Worm (Caenorhabditis elegans): ENCODE results near the gene R10H1.1.

The R10H1.1 gene

DNA sequence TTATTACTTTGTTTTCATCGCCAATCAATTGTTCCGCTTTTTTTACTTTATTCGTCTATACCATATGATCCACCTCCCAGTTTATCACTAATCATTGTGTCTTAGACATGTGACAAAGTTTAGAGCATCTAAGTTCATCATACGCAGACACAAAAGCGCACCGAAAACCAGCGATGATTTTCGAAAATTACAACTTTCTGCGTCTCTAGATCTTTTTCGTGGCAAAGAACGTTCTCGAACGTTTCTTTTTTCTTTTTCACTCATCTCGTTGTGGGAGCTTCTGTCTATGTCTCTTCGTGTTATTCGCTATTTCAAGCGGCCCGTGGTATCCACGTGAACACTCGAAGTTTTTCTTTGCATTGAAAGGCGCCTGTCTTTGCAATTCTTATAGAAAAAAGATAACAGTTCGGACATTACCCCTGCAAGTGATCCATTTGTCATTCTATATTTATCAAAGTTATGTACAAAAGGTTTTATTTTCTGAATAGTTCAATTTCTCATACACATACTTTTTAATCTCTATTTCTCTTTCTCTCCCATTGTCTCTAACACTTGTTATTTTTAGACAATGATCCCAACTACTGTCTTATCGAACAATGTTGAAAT is 34.9 kb downstream of the R10H1.1 start, which contains the start of gene ZK1290.5:
ZK1290.5 (plus strand) TSS at position 566 of the 606 bp plus-strand sequence.
- TF ChIP-seq unc-86 (tag; optimal IDR thresholded peaks at IDR 0.05) = no peak
- no peak for TF ChIP-seq pat-9 (tag; optimal IDR thresholded peaks at IDR 0.05)
- TF ChIP-seq nfya-1 (tag; optimal IDR thresholded peaks at IDR 0.05) = peak; percentile 50
- no peak for TF ChIP-seq nhr-232 (tag; optimal IDR thresholded peaks at IDR 0.05)
- no peak for TF ChIP-seq dmd-4 (tag; optimal IDR thresholded peaks at IDR 0.05; ENCODE audit: borderline replicate concordance)
- TF ChIP-seq C08G9.2 (tag; optimal IDR thresholded peaks at IDR 0.05) = no peak
- peak; percentile 10 for TF ChIP-seq F13H6.1 (tag; optimal IDR thresholded peaks at IDR 0.05)
- no peak for TF ChIP-seq hlh-15 (tag; optimal IDR thresholded peaks at IDR 0.05)
- no peak for TF ChIP-seq pqm-1 (tag; optimal IDR thresholded peaks at IDR 0.05)
- TF ChIP-seq unc-55 (GFP tag; optimal IDR thresholded peaks at IDR 0.05) = peak; percentile 69
- no peak for TF ChIP-seq ceh-30 (tag; optimal IDR thresholded peaks at IDR 0.05)
- no peak for TF ChIP-seq fax-1 (tag; optimal IDR thresholded peaks at IDR 0.05)
- no peak for TF ChIP-seq elt-2 (tag; optimal IDR thresholded peaks at IDR 0.05)
- TF ChIP-seq hlh-8 (tag; optimal IDR thresholded peaks at IDR 0.05) = no peak
- no peak for TF ChIP-seq sox-2 (GFP tag; IDR thresholded peaks at IDR 0.05)
- no peak for TF ChIP-seq ceh-6 (GFP tag; optimal IDR thresholded peaks at IDR 0.05)
- no peak for TF ChIP-seq ceh-14 (tag; optimal IDR thresholded peaks at IDR 0.05)
- no peak for TF ChIP-seq unc-42 (tag; optimal IDR thresholded peaks at IDR 0.05)
- TF ChIP-seq K02D7.2 (tag; optimal IDR thresholded peaks at IDR 0.05) = no peak
- no peak for TF ChIP-seq Y22D7AL.16 (tag; optimal IDR thresholded peaks at IDR 0.05)
- TF ChIP-seq lim-6 (tag; optimal IDR thresholded peaks at IDR 0.05) = no peak
- no peak for TF ChIP-seq nhr-11 (tag; optimal IDR thresholded peaks at IDR 0.05)
- no peak for TF ChIP-seq pros-1 (tag; optimal IDR thresholded peaks at IDR 0.05)
- no peak for TF ChIP-seq pag-3 (tag; optimal IDR thresholded peaks at IDR 0.05; ENCODE audit: borderline replicate concordance)
- no peak for TF ChIP-seq tbx-2 (tag; optimal IDR thresholded peaks at IDR 0.05)
- TF ChIP-seq dve-1 (tag; optimal IDR thresholded peaks at IDR 0.05) = no peak
- no peak for TF ChIP-seq madf-2 (tag; optimal IDR thresholded peaks at IDR 0.05)
- no peak for TF ChIP-seq hlh-6 (tag; optimal IDR thresholded peaks at IDR 0.05)
- TF ChIP-seq ceh-19 (GFP tag; optimal IDR thresholded peaks at IDR 0.05) = no peak
- no peak for TF ChIP-seq ceh-24 (tag; optimal IDR thresholded peaks at IDR 0.05)
- TF ChIP-seq unc-3 (GFP tag; conservative IDR thresholded peaks at IDR 0.05) = no peak
- no peak for TF ChIP-seq unc-3 (tag; optimal IDR thresholded peaks at IDR 0.05)
- no peak for TF ChIP-seq gmeb-2 (tag; optimal IDR thresholded peaks at IDR 0.05)
- TF ChIP-seq pha-2 (tag; optimal IDR thresholded peaks at IDR 0.05) = no peak
- peak; percentile 54 for TF ChIP-seq rnt-1 (tag; optimal IDR thresholded peaks at IDR 0.05)
- no peak for TF ChIP-seq odd-2 (tag; optimal IDR thresholded peaks at IDR 0.05)
- no peak for TF ChIP-seq ceh-22 (tag; optimal IDR thresholded peaks at IDR 0.05)
- TF ChIP-seq ref-2 (tag; optimal IDR thresholded peaks at IDR 0.05) = no peak
- TF ChIP-seq ceh-45 (GFP tag; IDR thresholded peaks at IDR 0.05) = no peak
- no peak for TF ChIP-seq sox-4 (tag; optimal IDR thresholded peaks at IDR 0.05)
- TF ChIP-seq ceh-18 (tag; optimal IDR thresholded peaks at IDR 0.05) = peak; percentile 84
- TF ChIP-seq ttx-3 (tag; optimal IDR thresholded peaks at IDR 0.05) = no peak
- TF ChIP-seq pha-4 (tag; optimal IDR thresholded peaks at IDR 0.05) = no peak
- no peak for TF ChIP-seq pax-1 (tag; optimal IDR thresholded peaks at IDR 0.05)
- no peak for TF ChIP-seq tbx-7 (tag; optimal IDR thresholded peaks at IDR 0.05)
- TF ChIP-seq ceh-48 (tag; optimal IDR thresholded peaks at IDR 0.05) = no peak
- no peak for TF ChIP-seq fkh-10 (GFP tag; optimal IDR thresholded peaks at IDR 0.05)
- TF ChIP-seq ceh-9 (tag; optimal IDR thresholded peaks at IDR 0.05) = no peak
- no peak for TF ChIP-seq eyg-1 (tag; optimal IDR thresholded peaks at IDR 0.05)
- no peak for TF ChIP-seq elt-4 (tag; optimal IDR thresholded peaks at IDR 0.05)
- TF ChIP-seq ets-4 (tag; optimal IDR thresholded peaks at IDR 0.05) = peak; percentile 18
- TF ChIP-seq lin-11 (tag; optimal IDR thresholded peaks at IDR 0.05) = no peak
- no peak for TF ChIP-seq ama-1 (optimal IDR thresholded peaks at IDR 0.05)
- TF ChIP-seq sdc-2 (tag; optimal IDR thresholded peaks at IDR 0.05) = no peak

Data from whole organism, late embryonic.